Fruit fly (Drosophila melanogaster): ENCODE measurements around the gene btsz.

- TF ChIP-seq CG34367 (tag; optimal IDR thresholded peaks at IDR 0.05): no peak
- TF ChIP-seq CG8301 (tag; optimal IDR thresholded peaks at IDR 0.05): no peak
- TF ChIP-seq CG14655 (GFP tag; optimal IDR thresholded peaks at IDR 0.05): no peak
- no peak for TF ChIP-seq CG10348 (GFP tag; IDR thresholded peaks at IDR 0.05)
- TF ChIP-seq fd96Ca (GFP tag; IDR thresholded peaks at IDR 0.05): no peak; the same call in 2 of the 3 replicates
These were observed 73.9 kb downstream of the btsz start, which contains the start of gene CG14857 for dm6 chr3R:14801407-14801806.
